Worm (Caenorhabditis elegans) whole organism, L3 larva: Measurements from ENCODE around the gene allo-1.
A peak's percentile ranks its signal among the peaks of the same experiment; 100 is the strongest.

ENCODE experiments used
- R02D3.7 ChIP-seq: fragments of 150-350 bp; optimal IDR thresholded peaks from 2 replicates; lab custom pipeline; 2014; ENCODE audit warnings: missing biosample characterization, missing genetic modification characterization
- aly-2 ChIP-seq: fragments of 150-350 bp; optimal IDR thresholded peaks from 2 replicates; lab custom pipeline; 2014; ENCODE audit warnings: missing biosample characterization, missing genetic modification characterization
- ama-1 ChIP-seq: fragments of 150-350 bp; optimal IDR thresholded peaks from 2 replicates; lab custom pipeline; 2018
- ceh-16 ChIP-seq: sonication (generic microtip); optimal IDR thresholded peaks from 2 replicates; lab custom pipeline; 2017; ENCODE audit warnings: missing biosample characterization, missing genetic modification characterization
- ceh-28 ChIP-seq: fragments of 150-350 bp; optimal IDR thresholded peaks from 2 replicates; lab custom pipeline; 2014; ENCODE audit warnings: missing biosample characterization, missing genetic modification reagents, missing genetic modification characterization
- ceh-82 ChIP-seq: fragments of 150-350 bp; optimal IDR thresholded peaks from 2 replicates; lab custom pipeline; 2014; ENCODE audit warnings: missing biosample characterization, missing genetic modification characterization
- ceh-9 ChIP-seq: sonication (generic microtip); optimal IDR thresholded peaks from 2 replicates; lab custom pipeline; 2018; ENCODE audit warnings: missing biosample characterization, missing genetic modification characterization
- daf-12 ChIP-seq: fragments of 150-350 bp; optimal IDR thresholded peaks from 2 replicates; lab custom pipeline; 2014; ENCODE audit warnings: missing biosample characterization, missing genetic modification reagents, missing genetic modification characterization
- egl-27 ChIP-seq: sonication (generic microtip); optimal IDR thresholded peaks from 4 replicates; lab custom pipeline; 2017; ENCODE audit warnings: missing biosample characterization, missing genetic modification reagents, missing genetic modification characterization
- egl-5 ChIP-seq: fragments of 150-350 bp; optimal IDR thresholded peaks from 2 replicates; lab custom pipeline; 2017; ENCODE audit warnings: missing biosample characterization, missing genetic modification reagents, missing genetic modification characterization, inconsistent platforms
- elt-1 ChIP-seq: fragments of 150-350 bp; optimal IDR thresholded peaks from 2 replicates; lab custom pipeline; 2014; ENCODE audit warnings: missing biosample characterization, missing genetic modification characterization
- elt-2 ChIP-seq: sonication (generic microtip); optimal IDR thresholded peaks from 2 replicates; lab custom pipeline; 2016; ENCODE audit warnings: missing genetic modification reagents, mild to moderate bottlenecking, missing genetic modification characterization, missing compliant biosample characterization
- fkh-2 ChIP-seq: fragments of 150-350 bp; optimal IDR thresholded peaks from 2 replicates; lab custom pipeline; 2014; ENCODE audit warnings: missing biosample characterization, missing genetic modification reagents, missing genetic modification characterization
- hmg-11 ChIP-seq: sonication (generic microtip); optimal IDR thresholded peaks from 2 replicates; lab custom pipeline; 2016; ENCODE audit warnings: missing genetic modification characterization, missing compliant biosample characterization
- lin-15B ChIP-seq: fragments of 150-350 bp; optimal IDR thresholded peaks from 2 replicates; lab custom pipeline; 2014; ENCODE audit warnings: missing biosample characterization, missing genetic modification characterization
- lin-39 ChIP-seq: fragments of 150-350 bp; optimal IDR thresholded peaks from 2 replicates; lab custom pipeline; 2018; ENCODE audit warnings: missing biosample characterization, missing genetic modification reagents, missing genetic modification characterization
- mml-1 ChIP-seq: fragments of 150-350 bp; sonication (generic microtip); optimal IDR thresholded peaks from 3 replicates; lab custom pipeline; 2014; ENCODE audit warnings: missing biosample characterization, missing genetic modification characterization
- nfya-1 ChIP-seq: sonication (generic microtip); optimal IDR thresholded peaks from 2 replicates; lab custom pipeline; 2017; ENCODE audit warnings: missing genetic modification characterization, mild to moderate bottlenecking, missing compliant biosample characterization, antibody characterized with exemption, moderate library complexity; ENCODE audit not compliant: insufficient read depth
- nhr-11 ChIP-seq: fragments of 150-350 bp; optimal IDR thresholded peaks from 2 replicates; lab custom pipeline; 2014; ENCODE audit warnings: missing biosample characterization, missing genetic modification characterization
- nhr-23 ChIP-seq: fragments of 150-350 bp; optimal IDR thresholded peaks from 2 replicates; lab custom pipeline; 2014; ENCODE audit warnings: missing biosample characterization, missing genetic modification reagents, missing genetic modification characterization
- nhr-25 ChIP-seq: sonication (generic microtip); optimal IDR thresholded peaks from 2 replicates; lab custom pipeline; 2017; ENCODE audit warnings: missing biosample characterization, missing genetic modification characterization
- nhr-28 ChIP-seq: fragments of 150-350 bp; optimal IDR thresholded peaks from 2 replicates; lab custom pipeline; 2014; ENCODE audit warnings: missing biosample characterization, missing genetic modification characterization
- nhr-43 ChIP-seq: sonication (generic microtip); optimal IDR thresholded peaks from 2 replicates; lab custom pipeline; 2016; ENCODE audit warnings: mild to moderate bottlenecking, missing genetic modification characterization, missing compliant biosample characterization; ENCODE audit not compliant: poor library complexity, severe bottlenecking
- nhr-67 ChIP-seq: fragments of 150-350 bp; optimal IDR thresholded peaks from 2 replicates; lab custom pipeline; 2014; ENCODE audit warnings: missing biosample characterization, missing genetic modification characterization
- nhr-76 ChIP-seq: fragments of 150-350 bp; sonication (generic microtip); optimal IDR thresholded peaks from 5 replicates; lab custom pipeline; 2014; ENCODE audit warnings: missing biosample characterization, missing genetic modification characterization
- nhr-77 ChIP-seq: fragments of 150-350 bp; optimal IDR thresholded peaks from 2 replicates; lab custom pipeline; 2014; ENCODE audit warnings: missing biosample characterization, missing genetic modification characterization
- pha-4 ChIP-seq: fragments of 150-350 bp; optimal IDR thresholded peaks from 2 replicates; lab custom pipeline; 2014; ENCODE audit warnings: missing biosample characterization, missing genetic modification reagents, missing genetic modification characterization
- pqm-1 ChIP-seq: fragments of 150-350 bp; optimal IDR thresholded peaks from 2 replicates; lab custom pipeline; 2017; ENCODE audit warnings: missing biosample characterization, missing genetic modification characterization, inconsistent platforms
- skn-1 ChIP-seq: fragments of 150-350 bp; optimal IDR thresholded peaks from 2 replicates; lab custom pipeline; 2014; ENCODE audit warnings: missing biosample characterization, missing genetic modification characterization
- snpc-4 ChIP-seq: fragments of 150-350 bp; optimal IDR thresholded peaks from 2 replicates; lab custom pipeline; 2014; ENCODE audit warnings: missing biosample characterization, missing genetic modification characterization
- tbx-2 ChIP-seq: sonication (generic microtip); optimal IDR thresholded peaks from 2 replicates; lab custom pipeline; 2016; ENCODE audit warnings: mild to moderate bottlenecking, missing genetic modification characterization, missing compliant biosample characterization
- zag-1 ChIP-seq: fragments of 150-350 bp; optimal IDR thresholded peaks from 2 replicates; lab custom pipeline; 2014; ENCODE audit warnings: missing biosample characterization, missing genetic modification characterization
- ztf-11 ChIP-seq: fragments of 150-350 bp; optimal IDR thresholded peaks from 2 replicates; lab custom pipeline; 2014; ENCODE audit warnings: missing biosample characterization, missing genetic modification characterization

The allo-1 gene

DNA sequence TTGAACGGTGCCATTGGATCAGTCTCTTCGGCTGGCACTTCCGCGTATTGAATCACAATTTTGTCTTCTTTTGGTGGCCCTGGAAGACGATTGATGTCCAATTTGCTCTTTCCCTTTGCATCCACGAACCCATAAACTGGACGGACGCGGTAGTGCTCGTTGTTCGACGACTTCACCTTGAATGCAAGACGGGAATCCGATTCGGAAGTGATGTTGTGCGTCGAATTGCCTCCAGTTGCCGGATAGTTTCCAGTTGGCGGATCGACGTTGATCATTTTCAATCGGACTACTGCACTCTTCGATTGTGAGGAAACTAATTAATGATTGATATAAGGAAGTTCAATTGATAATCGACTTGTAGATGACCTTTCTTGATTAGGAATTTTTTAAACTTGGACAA is 41.5 kb upstream of the allo-1 start, which contains the start of gene ssp-34:
ssp-34 (minus strand) TSS at position 275 of the 400 bp plus-strand sequence.
- TF ChIP-seq ama-1 (lab: Kevin White, UChicago) (no peak), ceh-9 (tag; lab: Kevin White, UChicago) (no peak), nhr-25 (tag; lab: Kevin White, UChicago) (no peak), snpc-4 (tag; lab: Kevin White, UChicago) (no peak), R02D3.7 (tag; lab: Kevin White, UChicago) (no peak)

DNA sequence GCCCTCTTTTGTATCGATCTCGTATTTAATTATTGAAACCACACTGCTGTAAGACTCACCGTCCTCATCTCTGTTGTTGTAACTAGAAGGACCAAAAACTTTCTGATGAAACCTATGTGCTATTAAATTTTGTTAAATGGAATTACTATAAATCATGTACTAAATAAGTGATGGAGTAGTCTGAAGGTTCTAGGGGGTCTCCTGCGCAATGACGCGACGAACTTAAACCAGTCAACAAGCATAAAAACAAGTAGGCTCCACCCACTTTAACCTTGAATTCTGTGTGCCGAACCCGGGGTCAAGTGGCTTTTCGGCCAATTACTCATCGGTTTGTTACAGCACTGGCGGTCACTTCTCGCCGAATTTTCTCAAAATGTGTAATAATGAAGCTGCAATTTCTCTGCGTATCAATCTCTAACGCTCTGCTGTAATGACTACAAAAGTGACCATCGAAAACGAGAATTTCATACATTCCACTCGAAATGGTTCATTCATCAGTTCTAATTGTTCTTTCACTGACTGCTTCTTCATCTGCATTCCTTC is 40.2 kb upstream of the allo-1 start, which contains the start of gene grl-21:
grl-21 (plus strand) TSS at position 464 of the 543 bp plus-strand sequence.
- TF ChIP-seq nhr-76 (tag; lab: Kevin White, UChicago) (no peak), nhr-25 (tag; lab: Kevin White, UChicago) (peak; percentile 81), nhr-11 (tag; lab: Kevin White, UChicago) (no peak), egl-5 (tag; lab: Kevin White, UChicago) (no peak), nhr-67 (tag; lab: Kevin White, UChicago) (no peak), mml-1 (tag; lab: Kevin White, UChicago) (no peak), zag-1 (no peak)

DNA sequence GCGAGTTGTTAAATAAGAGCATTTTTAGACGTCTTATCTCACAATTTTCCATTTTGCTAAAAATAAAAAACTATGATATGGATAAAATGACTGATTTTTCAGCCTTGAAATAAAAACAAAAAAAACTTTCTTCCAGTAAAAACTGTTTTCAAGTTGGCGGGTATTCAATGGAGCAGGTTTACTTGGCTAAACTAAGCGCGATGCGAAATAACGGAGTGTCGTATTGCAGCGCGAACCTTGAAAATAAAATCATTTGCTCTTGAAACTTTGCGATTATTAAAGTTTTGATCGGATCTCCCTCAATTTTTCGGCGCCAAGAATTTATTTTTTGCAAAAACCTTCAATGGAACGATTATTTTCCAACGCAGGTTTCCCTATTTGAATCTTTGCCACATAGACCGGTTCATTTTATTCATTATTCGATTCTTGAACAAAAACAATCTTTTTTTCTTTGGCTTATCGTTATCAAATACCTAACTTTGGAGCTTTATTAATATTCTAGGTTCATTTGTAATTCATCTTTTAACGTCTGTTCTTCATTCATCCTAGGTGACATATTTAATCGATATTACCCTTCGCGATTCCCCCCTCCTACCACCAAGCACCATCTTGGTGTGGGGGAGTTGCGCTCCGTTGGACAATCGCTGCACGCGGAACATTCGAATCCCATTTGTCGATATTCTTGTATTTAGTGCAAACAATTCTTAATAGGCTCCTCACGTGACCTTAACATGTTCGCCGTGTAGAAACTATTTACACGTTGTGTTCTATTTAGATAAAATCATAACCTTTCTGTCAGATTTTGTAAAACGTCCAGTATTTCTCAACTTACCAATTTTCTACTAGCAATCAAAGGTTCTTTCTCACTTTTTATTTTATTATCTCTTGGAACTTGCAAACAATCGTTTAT is 37.9 kb upstream of the allo-1 start, which contains the start of the genes orc-5 and cyb-1:
orc-5 (minus strand) TSS at position 62 of the 910 bp plus-strand sequence.
cyb-1 (plus strand) TSS at position 690 of the 910 bp plus-strand sequence.
- TF ChIP-seq nfya-1 (tag; lab: Kevin White, UChicago), result peak; percentile 87
- no peak for TF ChIP-seq ceh-9 (tag; lab: Kevin White, UChicago)
- TF ChIP-seq pqm-1 (tag; lab: Kevin White, UChicago), result peak; percentile 2
- peak; percentile 63 for TF ChIP-seq skn-1 (tag; lab: Kevin White, UChicago)
- no peak for TF ChIP-seq egl-5 (tag; lab: Kevin White, UChicago)
- TF ChIP-seq pha-4 (tag; lab: Kevin White, UChicago), result peak; percentile 90
- TF ChIP-seq nhr-77 (tag; lab: Kevin White, UChicago), result no peak
- peak; percentile 20 for TF ChIP-seq R02D3.7 (tag; lab: Kevin White, UChicago)
- peak; percentile 16 for TF ChIP-seq snpc-4 (tag; lab: Kevin White, UChicago)
- no peak for TF ChIP-seq fkh-2 (tag; lab: Kevin White, UChicago)
- peak; percentile 73 for TF ChIP-seq lin-39 (tag; lab: Kevin White, UChicago)
- TF ChIP-seq egl-27 (tag; lab: Kevin White, UChicago), result no peak
- TF ChIP-seq nhr-25 (tag; lab: Kevin White, UChicago), result peak; percentile 69
- TF ChIP-seq elt-1, result no peak
- TF ChIP-seq aly-2 (tag; lab: Kevin White, UChicago), result no peak
- no peak for TF ChIP-seq nhr-28 (tag; lab: Kevin White, UChicago)
- peak; percentile 46 for TF ChIP-seq hmg-11
- TF ChIP-seq ama-1 (lab: Kevin White, UChicago), result no peak
- TF ChIP-seq elt-2 (tag; lab: Kevin White, UChicago), result peak; percentile 11
- TF ChIP-seq ceh-16 (tag; lab: Kevin White, UChicago), result no peak
- peak; percentile 85 for TF ChIP-seq nhr-23 (tag; lab: Kevin White, UChicago)
- TF ChIP-seq ceh-82, result no peak
- no peak for TF ChIP-seq mml-1 (tag; lab: Kevin White, UChicago)
- TF ChIP-seq nhr-67 (tag; lab: Kevin White, UChicago), result no peak
- TF ChIP-seq ceh-28, result no peak
- no peak for TF ChIP-seq ztf-11
- TF ChIP-seq lin-15B (tag; lab: Kevin White, UChicago), result peak; percentile 96
- no peak for TF ChIP-seq tbx-2 (tag; lab: Kevin White, UChicago)
- TF ChIP-seq nhr-43 (tag; lab: Kevin White, UChicago), result peak; percentile 42
- TF ChIP-seq, all 47 proteins: peak for 13

DNA sequence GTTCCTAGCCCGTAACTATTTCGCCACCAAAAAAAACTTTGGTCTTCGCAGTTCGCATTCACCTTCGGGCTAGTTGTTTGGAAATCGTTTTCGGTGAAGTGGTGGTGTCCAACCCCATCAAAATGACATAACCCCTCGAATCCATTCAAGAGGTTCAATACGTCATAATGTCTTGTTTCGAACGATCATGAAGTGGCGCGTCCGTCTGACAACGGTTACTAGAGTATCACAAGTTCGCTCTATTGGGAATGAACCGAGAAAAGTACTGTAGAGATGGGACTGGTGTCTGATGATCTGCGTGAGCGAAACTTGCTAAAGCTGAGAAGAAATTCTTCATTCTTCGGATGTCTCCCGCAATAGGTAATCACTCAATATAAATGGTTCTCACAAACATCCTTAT is 30.9 kb upstream of the allo-1 start, which contains the start of gene ZC168.2:
ZC168.2 (plus strand) TSS at position 301 of the 400 bp plus-strand sequence.
- TF ChIP-seq ceh-28 (no peak), daf-12 (tag; lab: Kevin White, UChicago) (no peak), ceh-16 (tag; lab: Kevin White, UChicago) (no peak)
